Worm (Caenorhabditis elegans) whole organism, young adult: ENCODE measurements around the gene gskl-1.

Experiments used
- D2030.7 ChIP-seq: fragments of 200-800 bp; sonication (Bioruptor generic); IDR thresholded peaks from 2 replicates; pipeline ENCODE4 v1.3.6; 2022; ENCODE audit warnings: missing genetic modification reagents, missing genetic modification characterization, missing compliant biosample characterization
- F10E7.11 ChIP-seq: sonication (generic microtip); optimal IDR thresholded peaks from 2 replicates; lab custom pipeline; 2017; ENCODE audit warnings: mild to moderate bottlenecking, missing genetic modification characterization, moderate library complexity, missing compliant biosample characterization
- F33H1.4 ChIP-seq: fragments of 200-800 bp; sonication (Bioruptor generic); IDR thresholded peaks from 2 replicates; pipeline ENCODE4 v1.3.6; 2022; ENCODE audit warnings: missing genetic modification reagents, missing genetic modification characterization, missing compliant biosample characterization
- F52B5.7 ChIP-seq: sonication (generic microtip); optimal IDR thresholded peaks from 2 replicates; lab custom pipeline; 2016; ENCODE audit warnings: mild to moderate bottlenecking, missing genetic modification characterization, missing compliant biosample characterization
- K12H6.12 ChIP-seq: fragments of 200-800 bp; sonication (Bioruptor generic); optimal IDR thresholded peaks from 2 replicates; lab custom pipeline; 2018; ENCODE audit warnings: mild to moderate bottlenecking, missing genetic modification characterization, missing compliant biosample characterization
- ZK185.1 ChIP-seq: sonication (generic microtip); optimal IDR thresholded peaks from 2 replicates; lab custom pipeline; 2016; ENCODE audit warnings: mild to moderate bottlenecking, missing genetic modification characterization, missing compliant biosample characterization; ENCODE audit not compliant: poor library complexity, severe bottlenecking
- akir-1 ChIP-seq: fragments of 200-800 bp; sonication (Bioruptor generic); optimal IDR thresholded peaks from 2 replicates; lab custom pipeline; 2018; ENCODE audit warnings: mild to moderate bottlenecking, missing genetic modification characterization, moderate library complexity, missing compliant biosample characterization
- ccch-3 ChIP-seq: fragments of 200-800 bp; sonication (Bioruptor generic); optimal IDR thresholded peaks from 2 replicates; lab custom pipeline; 2018; ENCODE audit warnings: mild to moderate bottlenecking, missing genetic modification characterization, missing compliant biosample characterization
- cebp-1 ChIP-seq, 2 experiments: fragments of 200-800 bp in 1 of 2; sonication (Bioruptor generic) in 1 of 2; sonication (generic microtip) in 1 of 2; IDR thresholded peaks in 1 of 2; optimal IDR thresholded peaks in 1 of 2; 2 replicates each; pipeline versions ENCODE4 v1.3.6 to Lab custom; 2017 to 2022; ENCODE audit warnings: missing compliant biosample characterization in 2 of 2, missing genetic modification characterization in 2 of 2, mild to moderate bottlenecking in 1 of 2, missing genetic modification reagents in 1 of 2, moderate library complexity in 1 of 2
- ceh-91 ChIP-seq: fragments of 200-800 bp; sonication (Bioruptor generic); IDR thresholded peaks from 2 replicates; pipeline ENCODE4 v1.3.6; 2022; ENCODE audit warnings: missing genetic modification reagents, missing genetic modification characterization, missing compliant biosample characterization
- die-1 ChIP-seq: sonication (generic microtip); optimal IDR thresholded peaks from 2 replicates; lab custom pipeline; 2016; ENCODE audit warnings: missing genotype, mild to moderate bottlenecking, missing genetic modification characterization, missing compliant biosample characterization
- dpff-1 ChIP-seq: sonication (generic microtip); optimal IDR thresholded peaks from 2 replicates; lab custom pipeline; 2017; ENCODE audit warnings: mild to moderate bottlenecking, missing genetic modification characterization, missing compliant biosample characterization
- dpl-1 ChIP-seq: fragments of 150-350 bp; optimal IDR thresholded peaks from 2 replicates; lab custom pipeline; 2014; ENCODE audit warnings: missing biosample characterization, missing genetic modification reagents, missing genetic modification characterization
- egl-18 ChIP-seq: fragments of 200-800 bp; sonication (Bioruptor generic); IDR thresholded peaks from 2 replicates; pipeline ENCODE4 v1.3.6; 2022; ENCODE audit warnings: missing genetic modification reagents, missing genetic modification characterization, missing compliant biosample characterization
- egl-44 ChIP-seq: fragments of 200-800 bp; sonication (Bioruptor generic); IDR thresholded peaks from 2 replicates; pipeline ENCODE4 v1.3.6; 2022; ENCODE audit warnings: missing genetic modification reagents, missing genetic modification characterization, missing compliant biosample characterization
- egrh-3 ChIP-seq: fragments of 200-800 bp; sonication (Bioruptor generic); IDR thresholded peaks from 2 replicates; pipeline ENCODE4 v1.3.6; 2022; ENCODE audit warnings: missing genetic modification reagents, missing genetic modification characterization, missing compliant biosample characterization
- ets-4 ChIP-seq: fragments of 200-800 bp; sonication (Bioruptor generic); optimal IDR thresholded peaks from 2 replicates; lab custom pipeline; 2018; ENCODE audit warnings: mild to moderate bottlenecking, missing genetic modification characterization, missing compliant biosample characterization
- hsf-1 ChIP-seq: fragments of 200-800 bp; sonication (Bioruptor generic); IDR thresholded peaks from 2 replicates; pipeline ENCODE4 v1.3.6; 2022; ENCODE audit warnings: missing genetic modification reagents, missing genetic modification characterization, missing compliant biosample characterization
- let-526 ChIP-seq: fragments of 200-800 bp; sonication (Bioruptor generic); IDR thresholded peaks from 2 replicates; pipeline ENCODE4 v1.3.6; 2022; ENCODE audit warnings: missing genetic modification reagents, missing genetic modification characterization, missing compliant biosample characterization
- let-607 ChIP-seq, 2 experiments: fragments of 200-800 bp in 1 of 2; sonication (Bioruptor generic) in 1 of 2; sonication (generic microtip) in 1 of 2; optimal IDR thresholded peaks; 2 replicates each; lab custom pipeline; 2016 to 2018; ENCODE audit warnings: mild to moderate bottlenecking in 2 of 2, missing compliant biosample characterization in 2 of 2, missing genetic modification characterization in 2 of 2, moderate library complexity in 2 of 2, missing genotype in 1 of 2
- lin-26 ChIP-seq: fragments of 200-800 bp; sonication (Bioruptor generic); IDR thresholded peaks from 2 replicates; pipeline ENCODE4 v1.3.6; 2022; ENCODE audit warnings: missing genetic modification reagents, missing genetic modification characterization, missing compliant biosample characterization
- madf-3 ChIP-seq: fragments of 200-800 bp; sonication (Bioruptor generic); IDR thresholded peaks from 2 replicates; pipeline ENCODE4 v1.3.6; 2022; ENCODE audit warnings: missing genetic modification reagents, missing genetic modification characterization, missing compliant biosample characterization
- madf-6 ChIP-seq: fragments of 200-800 bp; sonication (Bioruptor generic); IDR thresholded peaks from 2 replicates; pipeline ENCODE4 v1.3.6; 2022; ENCODE audit warnings: missing genetic modification reagents, missing genetic modification characterization, missing compliant biosample characterization
- madf-8 ChIP-seq: fragments of 200-800 bp; sonication (Bioruptor generic); conservative IDR thresholded peaks from 2 replicates; pipeline ENCODE4 v1.3.6; 2022; ENCODE audit warnings: missing genetic modification reagents, missing genetic modification characterization, missing compliant biosample characterization
- mel-28 ChIP-seq: sonication (generic microtip); optimal IDR thresholded peaks from 2 replicates; lab custom pipeline; 2016; ENCODE audit warnings: borderline replicate concordance, mild to moderate bottlenecking, missing genetic modification characterization, missing compliant biosample characterization
- nhr-80 ChIP-seq: sonication (generic microtip); optimal IDR thresholded peaks from 2 replicates; lab custom pipeline; 2016; ENCODE audit warnings: missing genetic modification characterization, missing compliant biosample characterization
- pha-4 ChIP-seq: fragments of 150-350 bp; sonication (generic microtip); optimal IDR thresholded peaks from 2 replicates; lab custom pipeline; 2014; ENCODE audit warnings: missing biosample characterization, missing genetic modification reagents, missing genetic modification characterization
- rec-8 ChIP-seq, 2 experiments: sonication (generic microtip); optimal IDR thresholded peaks; 2 replicates each; lab custom pipeline; 2016; ENCODE audit warnings: mild to moderate bottlenecking in 2 of 2, missing genetic modification characterization in 2 of 2, missing genetic modification reagents in 2 of 2, missing genotype in 2 of 2, missing biosample characterization in 1 of 2, missing compliant biosample characterization in 1 of 2, moderate library complexity in 1 of 2
- rpc-1 ChIP-seq, 2 experiments: fragments of 150-350 bp in 1 of 2; sonication (generic microtip) in 1 of 2; optimal IDR thresholded peaks; 2 replicates each; lab custom pipeline; 2014 to 2018; ENCODE audit warnings: missing biosample characterization in 1 of 2, missing genetic modification characterization in 1 of 2, missing genetic modification reagents in 1 of 2, missing genotype in 1 of 2
- snpc-1.1 ChIP-seq: sonication (generic microtip); optimal IDR thresholded peaks from 2 replicates; lab custom pipeline; 2017; ENCODE audit warnings: missing genetic modification characterization, mild to moderate bottlenecking, missing compliant biosample characterization, antibody characterized with exemption, moderate library complexity, missing genotype, missing genetic modification reagents; ENCODE audit not compliant: insufficient read depth
- snpc-1.3 ChIP-seq: sonication (generic microtip); optimal IDR thresholded peaks from 2 replicates; lab custom pipeline; 2017; ENCODE audit warnings: missing genetic modification characterization, mild to moderate bottlenecking, missing compliant biosample characterization, antibody characterized with exemption, moderate library complexity, missing genotype, missing genetic modification reagents; ENCODE audit not compliant: insufficient read depth
- tbx-9 ChIP-seq: sonication (generic microtip); optimal IDR thresholded peaks from 2 replicates; lab custom pipeline; 2016; ENCODE audit warnings: borderline replicate concordance, missing genetic modification characterization, inconsistent platforms, missing compliant biosample characterization
- unc-62 ChIP-seq: fragments of 150-350 bp; optimal IDR thresholded peaks from 2 replicates; lab custom pipeline; 2014; ENCODE audit warnings: missing biosample characterization, missing genetic modification reagents, missing genetic modification characterization
- zim-3 ChIP-seq: sonication (generic microtip); optimal IDR thresholded peaks from 2 replicates; lab custom pipeline; 2017; ENCODE audit warnings: mild to moderate bottlenecking, missing genetic modification characterization, moderate library complexity, missing compliant biosample characterization
- ztf-22 ChIP-seq: fragments of 200-800 bp; sonication (Bioruptor generic); optimal IDR thresholded peaks from 2 replicates; lab custom pipeline; 2018; ENCODE audit warnings: mild to moderate bottlenecking, missing genetic modification characterization, moderate library complexity, missing compliant biosample characterization
- ztf-28 ChIP-seq: fragments of 200-800 bp; sonication (Bioruptor generic); IDR thresholded peaks from 2 replicates; pipeline ENCODE4 v1.3.6; 2022; ENCODE audit warnings: missing genetic modification reagents, missing genetic modification characterization, missing compliant biosample characterization
- ztf-3 ChIP-seq: fragments of 200-800 bp; sonication (Bioruptor generic); optimal IDR thresholded peaks from 2 replicates; lab custom pipeline; 2018; ENCODE audit warnings: mild to moderate bottlenecking, missing genetic modification characterization, missing compliant biosample characterization
- ztf-6 ChIP-seq: fragments of 200-800 bp; sonication (Bioruptor generic); IDR thresholded peaks from 2 replicates; pipeline ENCODE4 v1.3.6; 2022; ENCODE audit warnings: missing genetic modification reagents, missing genetic modification characterization, missing compliant biosample characterization

gskl-1 gene

ce11 chrII:10941918-10942317 lies 5.4 kb upstream of the gskl-1 start, which contains the start of gene R03D7.15:
Gene R03D7.15, plus strand, starts transcription at chrII:10942216.
- TF ChIP-seq F33H1.4 (GFP tag; lab: Robert Waterston, UW) (peak; percentile 31; the same call in 1 of the 2 replicates), hsf-1 (GFP tag; lab: Robert Waterston, UW) (peak; percentile 90), madf-6 (GFP tag; lab: Robert Waterston, UW) (peak; percentile 77), madf-8 (GFP tag; lab: Robert Waterston, UW) (peak; percentile 60), egrh-3 (GFP tag; lab: Robert Waterston, UW) (peak; percentile 80; the same call in 1 of the 2 replicates)

ce11 chrII:10945446-10945845 lies 1.9 kb upstream of the gskl-1 start:
- TF ChIP-seq cebp-1 (GFP tag; IDR thresholded peaks at IDR 0.05; lab: Robert Waterston, UW) (no peak), cebp-1 (tag; optimal IDR thresholded peaks at IDR 0.05; lab: Kevin White, UChicago) (no peak), rec-8 (tag; optimal IDR thresholded peaks at IDR 0.05; lab: Kevin White, UChicago) (no peak), dpl-1 (GFP tag; lab: Kevin White, UChicago) (no peak), akir-1 (GFP tag; lab: Kevin White, UChicago) (no peak), die-1 (tag; lab: Kevin White, UChicago) (no peak), egl-44 (no peak), madf-6 (GFP tag; lab: Robert Waterston, UW) (no peak), tbx-9 (tag; lab: Kevin White, UChicago) (no peak), ccch-3 (GFP tag; lab: Kevin White, UChicago) (no peak), ztf-3 (GFP tag; lab: Kevin White, UChicago) (no peak), mel-28 (tag; lab: Kevin White, UChicago) (no peak)
- TF ChIP-seq, all 124 proteins: peak for 0

ce11 chrII:10946848-10947247 lies 511 bp upstream of the gskl-1 start:
- TF ChIP-seq nhr-80 (tag; lab: Kevin White, UChicago), result peak; percentile 3
- TF ChIP-seq madf-3 (GFP tag; lab: Robert Waterston, UW), result no peak
- TF ChIP-seq, all 124 proteins: peak for 1

ce11 chrII:10948236-10949025 lies 1.1 kb downstream of the gskl-1 start:
- TF ChIP-seq ceh-91 (GFP tag; lab: Robert Waterston, UW) (no peak), rpc-1 (optimal IDR thresholded peaks at IDR 0.05; lab: Kevin White, UChicago) (no peak), rpc-1 (tag; optimal IDR thresholded peaks at IDR 0.05; lab: Kevin White, UChicago) (no peak), egl-44 (no peak), snpc-1.1 (no peak), ztf-6 (no peak), ZK185.1 (tag; lab: Kevin White, UChicago) (no peak), nhr-80 (tag; lab: Kevin White, UChicago) (no peak), let-607 (tag; optimal IDR thresholded peaks at IDR 0.05; lab: Kevin White, UChicago) (no peak), F10E7.11 (tag; lab: Kevin White, UChicago) (no peak), pha-4 (tag; lab: Kevin White, UChicago) (no peak), zim-3 (tag; lab: Kevin White, UChicago) (no peak), F52B5.7 (tag; lab: Kevin White, UChicago) (no peak), rec-8 (tag; optimal IDR thresholded peaks at IDR 0.05; lab: Kevin White, UChicago) (no peak), cebp-1 (GFP tag; IDR thresholded peaks at IDR 0.05; lab: Robert Waterston, UW) (no peak), cebp-1 (tag; optimal IDR thresholded peaks at IDR 0.05; lab: Kevin White, UChicago) (no peak), ztf-22 (no peak), lin-26 (GFP tag; lab: Robert Waterston, UW) (no peak), madf-8 (GFP tag; lab: Robert Waterston, UW) (0 out of 2 replicates have a peak, but pooled peaks have one; percentile 33), K12H6.12 (tag; lab: Kevin White, UChicago) (no peak), snpc-1.3 (tag; lab: Kevin White, UChicago) (no peak), egrh-3 (GFP tag; lab: Robert Waterston, UW) (no peak), dpff-1 (tag; lab: Kevin White, UChicago) (no peak), let-526 (GFP tag; lab: Robert Waterston, UW) (no peak), D2030.7 (GFP tag; lab: Robert Waterston, UW) (no peak), ets-4 (GFP tag; lab: Kevin White, UChicago) (no peak), unc-62 (no peak), egl-18 (GFP tag; lab: Robert Waterston, UW) (no peak), ztf-28 (GFP tag; lab: Robert Waterston, UW) (no peak)
